Fruit fly (Drosophila melanogaster): ENCODE data around the gene CG5096.

Gene CG5096

dm6 chr2L:10395035-10395434 lies 13.0 kb downstream of the CG5096 start:
- TF ChIP-seq woc (GFP tag; optimal IDR thresholded peaks at IDR 0.05) (no peak), tai (GFP tag; optimal IDR thresholded peaks at IDR 0.05) (peak; percentile 31), dsf (GFP tag; optimal IDR thresholded peaks at IDR 0.05; ENCODE audit: borderline replicate concordance) (no peak), pan (optimal IDR thresholded peaks at IDR 0.05) (no peak), dmrt93B (GFP tag; optimal IDR thresholded peaks at IDR 0.05) (no peak), brk (GFP tag; optimal IDR thresholded peaks at IDR 0.05) (no peak), Abd-B (GFP tag; optimal IDR thresholded peaks at IDR 0.05) (no peak)

DNA sequence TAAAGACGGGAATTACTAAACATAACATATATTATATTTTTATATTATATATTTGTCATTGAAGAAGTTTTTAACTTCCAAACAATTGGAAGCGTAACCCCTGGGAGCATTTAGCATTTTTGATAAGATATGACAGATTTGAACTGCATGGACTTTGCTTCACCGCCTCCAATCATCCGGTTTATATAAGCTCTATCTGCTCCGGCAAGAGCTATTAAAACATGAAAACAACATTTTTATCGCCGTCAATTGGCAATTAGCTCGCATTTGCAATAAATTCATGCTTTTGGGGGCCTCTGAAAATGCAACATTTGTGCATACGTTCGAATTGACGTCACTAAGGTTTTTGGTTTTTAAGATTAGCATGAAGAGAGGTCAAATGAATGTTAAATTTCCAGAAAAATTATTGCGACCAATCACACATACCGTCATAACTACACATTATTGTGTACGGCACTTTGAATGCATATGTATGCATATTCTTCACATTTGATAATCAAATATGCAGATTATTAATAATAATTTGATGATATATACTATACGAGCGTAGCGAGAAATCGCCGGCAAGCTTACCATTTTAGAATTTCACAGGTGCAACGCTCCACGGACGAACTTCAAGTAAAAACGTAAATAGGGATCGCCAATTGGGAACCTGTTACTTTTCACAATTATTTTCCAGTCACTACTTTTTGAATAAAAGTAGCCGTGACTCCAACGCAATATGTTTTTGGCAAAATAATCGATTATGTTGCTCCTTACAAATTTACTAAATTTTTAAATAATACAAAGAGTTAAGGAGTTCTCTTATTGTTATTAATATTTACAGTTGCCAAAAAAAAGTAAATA lies 13.8 kb downstream of the CG5096 start, which contains the start of gene Mdh1:
TSS of gene Mdh1 (minus strand) at position 691 of the 846 bp plus-strand sequence.
- TF ChIP-seq Dif (GFP tag; optimal IDR thresholded peaks at IDR 0.05; ENCODE audit: partially characterized antibody) (no peak), dsf (GFP tag; optimal IDR thresholded peaks at IDR 0.05; ENCODE audit: borderline replicate concordance) (no peak), dl (GFP tag; optimal IDR thresholded peaks at IDR 0.05; ENCODE audit: insufficient read depth in 1 of 2, partially characterized antibody in 2 of 2) (peak in 1 of 2 experiments; percentile 11), Hnf4 (GFP tag; optimal IDR thresholded peaks at IDR 0.05) (peak; percentile 10), Hr83 (GFP tag; optimal IDR thresholded peaks at IDR 0.05; ENCODE audit: poor library complexity, severe bottlenecking) (no peak), rgr (GFP tag; optimal IDR thresholded peaks at IDR 0.05) (peak; percentile 13), lola (GFP tag; optimal IDR thresholded peaks at IDR 0.05) (no peak), brk (GFP tag; optimal IDR thresholded peaks at IDR 0.05) (peak; percentile 52), woc (GFP tag; optimal IDR thresholded peaks at IDR 0.05) (peak; percentile 6), foxo (GFP tag; optimal IDR thresholded peaks at IDR 0.05) (no peak), Myc (optimal IDR thresholded peaks at IDR 0.05) (no peak), Hr78 (GFP tag; optimal IDR thresholded peaks at IDR 0.05) (no peak), sage (GFP tag; optimal IDR thresholded peaks at IDR 0.05) (peak; percentile 37), GATAd (GFP tag; optimal IDR thresholded peaks at IDR 0.05) (no peak), OdsH (GFP tag; optimal IDR thresholded peaks at IDR 0.05) (peak; percentile 14)

dm6 chr2L:10396488-10396824 lies 14.4 kb downstream of the CG5096 start, which contains the start of gene Cnot4:
Cnot4 (plus strand) TSS chr2L:10396716.
- TF ChIP-seq jim (GFP tag; optimal IDR thresholded peaks at IDR 0.05) (no peak), GATAd (GFP tag; optimal IDR thresholded peaks at IDR 0.05) (no peak), dsf (GFP tag; optimal IDR thresholded peaks at IDR 0.05; ENCODE audit: borderline replicate concordance) (no peak), psq (GFP tag; optimal IDR thresholded peaks at IDR 0.05) (no peak), woc (GFP tag; optimal IDR thresholded peaks at IDR 0.05) (peak; percentile 13), Myc (optimal IDR thresholded peaks at IDR 0.05) (peak; percentile 53), Jra (GFP tag; optimal IDR thresholded peaks at IDR 0.05) (no peak), sage (GFP tag; optimal IDR thresholded peaks at IDR 0.05) (no peak), lola (GFP tag; optimal IDR thresholded peaks at IDR 0.05) (no peak), dmrt93B (GFP tag; optimal IDR thresholded peaks at IDR 0.05) (no peak), Hr83 (GFP tag; optimal IDR thresholded peaks at IDR 0.05; ENCODE audit: poor library complexity, severe bottlenecking) (no peak), CG9705 (GFP tag; optimal IDR thresholded peaks at IDR 0.05) (no peak), Hr78 (GFP tag; optimal IDR thresholded peaks at IDR 0.05) (no peak), CrebA (GFP tag; optimal IDR thresholded peaks at IDR 0.05; ENCODE audit: borderline replicate concordance) (no peak), foxo (GFP tag; optimal IDR thresholded peaks at IDR 0.05) (no peak), Dfd (GFP tag; optimal IDR thresholded peaks at IDR 0.05) (no peak), OdsH (GFP tag; optimal IDR thresholded peaks at IDR 0.05) (no peak), tai (GFP tag; optimal IDR thresholded peaks at IDR 0.05) (no peak)

- TF ChIP-seq pan (optimal IDR thresholded peaks at IDR 0.05) (no peak), foxo (GFP tag; optimal IDR thresholded peaks at IDR 0.05) (no peak), CG9705 (GFP tag; optimal IDR thresholded peaks at IDR 0.05) (no peak), Jra (GFP tag; optimal IDR thresholded peaks at IDR 0.05) (peak; percentile 36), Sp1 (GFP tag; optimal IDR thresholded peaks at IDR 0.05) (no peak), usp (GFP tag; optimal IDR thresholded peaks at IDR 0.05) (no peak), N (GFP tag; optimal IDR thresholded peaks at IDR 0.05) (no peak), psq (GFP tag; optimal IDR thresholded peaks at IDR 0.05) (no peak), GATAd (GFP tag; optimal IDR thresholded peaks at IDR 0.05) (no peak), tai (GFP tag; optimal IDR thresholded peaks at IDR 0.05) (peak; percentile 4)
Observed at dm6 chr2L:10396877-10397587, 15.0 kb downstream of the CG5096 start.
